Worm (Caenorhabditis elegans) whole organism, L4 larva: ENCODE results near the gene nas-12.

ENCODE experiments used
- F26F4.8 ChIP-seq: fragments of 200-800 bp; sonication (Bioruptor generic); conservative IDR thresholded peaks from 2 replicates; pipeline ENCODE4 v1.3.6; 2022; ENCODE audit warnings: missing genetic modification characterization, missing compliant biosample characterization
- F49E8.2 ChIP-seq: sonication (generic microtip); optimal IDR thresholded peaks from 2 replicates; lab custom pipeline; 2016; ENCODE audit warnings: missing compliant biosample characterization, mild to moderate bottlenecking, missing genetic modification characterization, borderline replicate concordance
- R02D3.7 ChIP-seq: fragments of 150-350 bp; sonication (generic microtip); optimal IDR thresholded peaks from 3 replicates; lab custom pipeline; 2014; ENCODE audit warnings: missing biosample characterization, missing genetic modification characterization
- T20F7.1 ChIP-seq: fragments of 200-800 bp; sonication (Bioruptor generic); optimal IDR thresholded peaks from 2 replicates; lab custom pipeline; 2018; ENCODE audit warnings: mild to moderate bottlenecking, missing genetic modification characterization, missing compliant biosample characterization
- T26A8.4 ChIP-seq: fragments of 200-800 bp; sonication (Bioruptor generic); IDR thresholded peaks from 2 replicates; pipeline ENCODE4 v1.3.6; 2022; ENCODE audit warnings: missing genetic modification characterization, missing compliant biosample characterization
- Y48G9A.11 ChIP-seq: fragments of 200-800 bp; sonication (Bioruptor generic); IDR thresholded peaks from 2 replicates; pipeline ENCODE4 v1.3.6; 2022; ENCODE audit warnings: missing genetic modification reagents, missing genetic modification characterization, missing compliant biosample characterization
- Y5F2A.4 ChIP-seq: fragments of 200-800 bp; sonication (Bioruptor generic); optimal IDR thresholded peaks from 2 replicates; lab custom pipeline; 2018; ENCODE audit warnings: mild to moderate bottlenecking, missing genetic modification characterization, missing compliant biosample characterization
- Y75B8A.6 ChIP-seq: fragments of 200-800 bp; sonication (Bioruptor generic); IDR thresholded peaks from 2 replicates; pipeline ENCODE4 v1.3.6; 2022; ENCODE audit warnings: missing genetic modification reagents, missing genetic modification characterization, missing compliant biosample characterization
- aha-1 ChIP-seq: fragments of 150-350 bp; peaks from one replicate; lab custom pipeline; 2014; ENCODE audit warnings: missing biosample characterization, missing genetic modification characterization
- ama-1 ChIP-seq: fragments of 150-350 bp; optimal IDR thresholded peaks from 2 replicates; lab custom pipeline; 2014; ENCODE audit warnings: inconsistent platforms, mixed read lengths
- arid-1 ChIP-seq: fragments of 200-800 bp; sonication (Bioruptor generic); conservative IDR thresholded peaks from 2 replicates; pipeline ENCODE4 v1.3.6; 2022; ENCODE audit warnings: missing genetic modification reagents, missing genetic modification characterization, missing compliant biosample characterization
- attf-4 ChIP-seq: sonication (generic microtip); optimal IDR thresholded peaks from 3 replicates; lab custom pipeline; 2017; ENCODE audit warnings: missing biosample characterization, missing genetic modification characterization
- ceh-28 ChIP-seq: fragments of 150-350 bp; optimal IDR thresholded peaks from 2 replicates; lab custom pipeline; 2014; ENCODE audit warnings: missing biosample characterization, missing genetic modification reagents, missing genetic modification characterization
- ceh-32 ChIP-seq: sonication (generic microtip); optimal IDR thresholded peaks from 2 replicates; lab custom pipeline; 2016; ENCODE audit warnings: mild to moderate bottlenecking, missing genetic modification characterization, missing compliant biosample characterization; ENCODE audit not compliant: poor library complexity
- ceh-44 ChIP-seq: fragments of 200-800 bp; sonication (Bioruptor generic); IDR thresholded peaks from 2 replicates; pipeline ENCODE4 v1.3.6; 2022; ENCODE audit warnings: missing genetic modification reagents, missing genetic modification characterization, missing compliant biosample characterization
- daf-16 ChIP-seq, 3 experiments: sonication (generic microtip); optimal IDR thresholded peaks; 2 replicates each; lab custom pipeline; 2016 to 2017; ENCODE audit warnings: missing genetic modification characterization in 3 of 3, missing genetic modification reagents in 3 of 3, mild to moderate bottlenecking in 2 of 3, missing compliant biosample characterization in 2 of 3, missing biosample characterization in 1 of 3, moderate library complexity in 1 of 3
- daf-19 ChIP-seq: fragments of 200-800 bp; sonication (Bioruptor generic); conservative IDR thresholded peaks from 2 replicates; pipeline ENCODE4 v1.3.6; 2022; ENCODE audit warnings: missing genetic modification characterization, missing compliant biosample characterization
- dpl-1 ChIP-seq: fragments of 150-350 bp; optimal IDR thresholded peaks from 2 replicates; lab custom pipeline; 2014; ENCODE audit warnings: missing biosample characterization, missing genetic modification reagents, missing genetic modification characterization
- dve-1 ChIP-seq: sonication (generic microtip); optimal IDR thresholded peaks from 2 replicates; lab custom pipeline; 2017; ENCODE audit warnings: antibody characterized with exemption, mild to moderate bottlenecking, missing genetic modification characterization, missing compliant biosample characterization; ENCODE audit not compliant: insufficient read depth
- egl-43 ChIP-seq: fragments of 200-800 bp; sonication (Bioruptor generic); IDR thresholded peaks from 2 replicates; pipeline ENCODE4 v1.3.6; 2022; ENCODE audit warnings: missing genetic modification reagents, missing genetic modification characterization, missing compliant biosample characterization
- fkh-10 ChIP-seq: fragments of 150-350 bp; optimal IDR thresholded peaks from 2 replicates; lab custom pipeline; 2014; ENCODE audit warnings: missing biosample characterization, missing genetic modification reagents, missing genetic modification characterization
- gei-8 ChIP-seq: fragments of 200-800 bp; sonication (Bioruptor generic); optimal IDR thresholded peaks from 2 replicates; lab custom pipeline; 2018; ENCODE audit warnings: mild to moderate bottlenecking, missing genetic modification characterization, missing compliant biosample characterization
- hif-1 ChIP-seq, 2 experiments: sonication (generic microtip); optimal IDR thresholded peaks; 2 replicates each; lab custom pipeline; 2016 to 2017; ENCODE audit warnings: missing compliant biosample characterization in 2 of 2, missing genetic modification characterization in 2 of 2, missing genetic modification reagents in 2 of 2, missing genotype in 2 of 2, mild to moderate bottlenecking in 1 of 2
- hlh-11 ChIP-seq: fragments of 200-800 bp; sonication (Bioruptor generic); optimal IDR thresholded peaks from 2 replicates; lab custom pipeline; 2018; ENCODE audit warnings: mild to moderate bottlenecking, missing genetic modification characterization, missing compliant biosample characterization
- lin-1 ChIP-seq: fragments of 200-800 bp; sonication (Bioruptor generic); IDR thresholded peaks from 2 replicates; pipeline ENCODE4 v1.3.6; 2022; ENCODE audit warnings: missing genetic modification reagents, missing genetic modification characterization, missing compliant biosample characterization
- lin-15B ChIP-seq: fragments of 150-350 bp; sonication (generic microtip); optimal IDR thresholded peaks from 3 replicates; lab custom pipeline; 2014; ENCODE audit warnings: missing biosample characterization, missing genetic modification characterization
- lin-38 ChIP-seq: fragments of 200-800 bp; sonication (Bioruptor generic); IDR thresholded peaks from 2 replicates; pipeline ENCODE4 v1.3.6; 2022; ENCODE audit warnings: missing genetic modification reagents, missing genetic modification characterization, missing compliant biosample characterization
- lin-39 ChIP-seq: fragments of 150-350 bp; optimal IDR thresholded peaks from 2 replicates; lab custom pipeline; 2014; ENCODE audit warnings: missing biosample characterization, missing genetic modification reagents, missing genetic modification characterization
- lir-3 ChIP-seq: sonication (generic microtip); optimal IDR thresholded peaks from 2 replicates; lab custom pipeline; 2016; ENCODE audit warnings: mild to moderate bottlenecking, missing genetic modification characterization, missing compliant biosample characterization
- madf-9 ChIP-seq: fragments of 200-800 bp; sonication (Bioruptor generic); conservative IDR thresholded peaks from 2 replicates; pipeline ENCODE4 v1.3.6; 2022; ENCODE audit warnings: missing genetic modification reagents, missing genetic modification characterization, missing compliant biosample characterization
- mdl-1 ChIP-seq, 2 experiments: fragments of 150-350 bp in 1 of 2; sonication (generic microtip) in 1 of 2; optimal IDR thresholded peaks; 2 replicates each; lab custom pipeline; 2014 to 2017; ENCODE audit warnings: missing biosample characterization in 2 of 2, missing genetic modification characterization in 2 of 2
- mep-1 ChIP-seq: fragments of 150-350 bp; sonication (generic microtip); optimal IDR thresholded peaks from 3 replicates; lab custom pipeline; 2014; ENCODE audit warnings: missing biosample characterization, missing genetic modification characterization
- mes-2 ChIP-seq: sonication (generic microtip); optimal IDR thresholded peaks from 2 replicates; lab custom pipeline; 2016; ENCODE audit warnings: missing genotype, mild to moderate bottlenecking, missing genetic modification characterization, missing compliant biosample characterization; ENCODE audit not compliant: poor library complexity, severe bottlenecking
- mxl-2 ChIP-seq: fragments of 200-800 bp; sonication (Bioruptor generic); conservative IDR thresholded peaks from 2 replicates; pipeline ENCODE4 v1.3.6; 2022; ENCODE audit warnings: missing genetic modification reagents, missing genetic modification characterization, missing compliant biosample characterization
- nhr-102 ChIP-seq: sonication (generic microtip); optimal IDR thresholded peaks from 2 replicates; lab custom pipeline; 2016; ENCODE audit warnings: mild to moderate bottlenecking, missing genetic modification characterization, moderate library complexity, missing compliant biosample characterization
- nhr-11 ChIP-seq: fragments of 150-350 bp; optimal IDR thresholded peaks from 2 replicates; lab custom pipeline; 2014; ENCODE audit warnings: missing biosample characterization, missing genetic modification characterization
- nhr-111 ChIP-seq: fragments of 200-800 bp; sonication (Bioruptor generic); optimal IDR thresholded peaks from 2 replicates; lab custom pipeline; 2018; ENCODE audit warnings: mild to moderate bottlenecking, missing genetic modification characterization, missing compliant biosample characterization
- nhr-28 ChIP-seq: fragments of 150-350 bp; optimal IDR thresholded peaks from 2 replicates; lab custom pipeline; 2014; ENCODE audit warnings: missing biosample characterization, missing genetic modification characterization
- nhr-48 ChIP-seq: sonication (generic microtip); optimal IDR thresholded peaks from 2 replicates; lab custom pipeline; 2016; ENCODE audit warnings: mild to moderate bottlenecking, missing genetic modification characterization, missing compliant biosample characterization
- nhr-6 ChIP-seq: fragments of 150-350 bp; optimal IDR thresholded peaks from 2 replicates; lab custom pipeline; 2014; ENCODE audit warnings: missing biosample characterization, missing genetic modification characterization
- nhr-77 ChIP-seq: fragments of 150-350 bp; optimal IDR thresholded peaks from 2 replicates; lab custom pipeline; 2014; ENCODE audit warnings: missing biosample characterization, missing genetic modification characterization
- pqm-1 ChIP-seq: sonication (generic microtip); optimal IDR thresholded peaks from 2 replicates; lab custom pipeline; 2017; ENCODE audit warnings: missing biosample characterization, missing genetic modification characterization
- spr-1 ChIP-seq: sonication (generic microtip); optimal IDR thresholded peaks from 2 replicates; lab custom pipeline; 2016; ENCODE audit warnings: mild to moderate bottlenecking, missing genetic modification characterization, missing compliant biosample characterization
- spr-3 ChIP-seq: fragments of 200-800 bp; sonication (Bioruptor generic); optimal IDR thresholded peaks from 2 replicates; lab custom pipeline; 2018; ENCODE audit warnings: mild to moderate bottlenecking, missing genetic modification characterization, missing compliant biosample characterization
- tra-1 ChIP-seq: fragments of 200-800 bp; sonication (Bioruptor generic); IDR thresholded peaks from 2 replicates; pipeline ENCODE4 v1.3.6; 2022; ENCODE audit warnings: missing genetic modification reagents, missing genetic modification characterization, missing compliant biosample characterization
- zfp-2 ChIP-seq: sonication (generic microtip); optimal IDR thresholded peaks from 2 replicates; lab custom pipeline; 2016; ENCODE audit warnings: mild to moderate bottlenecking, missing genetic modification characterization, missing compliant biosample characterization
- zfp-3 ChIP-seq: fragments of 200-800 bp; sonication (Bioruptor generic); conservative IDR thresholded peaks from 2 replicates; pipeline ENCODE4 v1.3.6; 2022; ENCODE audit warnings: missing genetic modification reagents, missing genetic modification characterization, missing compliant biosample characterization
- ztf-7 ChIP-seq: fragments of 150-350 bp; optimal IDR thresholded peaks from 2 replicates; lab custom pipeline; 2014; ENCODE audit warnings: missing biosample characterization, missing genetic modification characterization

The nas-12 gene

ce11 chrIV:10243276-10243675 is 19.5 kb downstream of the nas-12 start, which contains the start of gene tkt-1 (continued):
- TF ChIP-seq zfp-3 (GFP tag; lab: Robert Waterston, UW) (no peak), daf-16 (GFP tag; optimal IDR thresholded peaks at IDR 0.05; lab: Kevin White, UChicago) (no peak), daf-16 (tag; optimal IDR thresholded peaks at IDR 0.05; lab: Kevin White, UChicago) (peak; percentile 94), lin-38 (peak; percentile 23), pqm-1 (tag; lab: Kevin White, UChicago) (peak; percentile 71), lin-39 (tag; lab: Kevin White, UChicago) (no peak), madf-9 (GFP tag; lab: Robert Waterston, UW) (no peak), tra-1 (GFP tag; lab: Robert Waterston, UW) (0 out of 2 replicates have a peak, but pooled peaks have one; percentile 18), mep-1 (tag; lab: Kevin White, UChicago) (peak; percentile 2), ceh-32 (tag; lab: Kevin White, UChicago) (no peak), R02D3.7 (tag; lab: Kevin White, UChicago) (no peak), nhr-6 (tag; lab: Kevin White, UChicago) (no peak), F49E8.2 (tag; lab: Kevin White, UChicago) (no peak), nhr-77 (tag; lab: Kevin White, UChicago) (peak; percentile 25), ceh-28 (tag; lab: Kevin White, UChicago) (no peak), gei-8 (GFP tag; lab: Kevin White, UChicago) (no peak), F26F4.8 (GFP tag; lab: Robert Waterston, UW) (no peak), lir-3 (no peak), ztf-7 (tag; lab: Kevin White, UChicago) (no peak), nhr-11 (tag; lab: Kevin White, UChicago) (no peak), ceh-44 (GFP tag; lab: Robert Waterston, UW) (no peak), lin-1 (no peak), daf-19 (no peak), nhr-111 (GFP tag; lab: Kevin White, UChicago) (no peak), hif-1 (tag; optimal IDR thresholded peaks at IDR 0.05; lab: Kevin White, UChicago) (no peak), spr-3 (GFP tag; lab: Kevin White, UChicago) (no peak), spr-1 (tag; lab: Kevin White, UChicago) (no peak), fkh-10 (GFP tag; lab: Kevin White, UChicago) (no peak), ama-1 (lab: Kevin White, UChicago) (no peak), T26A8.4 (GFP tag; lab: Robert Waterston, UW) (no peak)

ce11 chrIV:10245666-10246210 is 21.9 kb downstream of the nas-12 start, which contains the start of gene F01G10.10:
Gene F01G10.10, plus strand, starts transcription at chrIV:10246160.
- TF ChIP-seq Y75B8A.6 (GFP tag; lab: Robert Waterston, UW) (peak; percentile 3; the same call in 1 of the 2 replicates), T26A8.4 (GFP tag; lab: Robert Waterston, UW) (peak; percentile 36; the same call in 1 of the 2 replicates), daf-16 (GFP tag; optimal IDR thresholded peaks at IDR 0.05; lab: Kevin White, UChicago) (no peak), daf-16 (tag; optimal IDR thresholded peaks at IDR 0.05; lab: Kevin White, UChicago) (peak; percentile 12), lin-38 (peak; percentile 48), attf-4 (tag; lab: Kevin White, UChicago) (no peak), mdl-1 (tag; optimal IDR thresholded peaks at IDR 0.05; lab: Kevin White, UChicago) (peak in 1 of 2 experiments; percentile 16), T20F7.1 (GFP tag; lab: Kevin White, UChicago) (peak; percentile 40), mes-2 (tag; lab: Kevin White, UChicago) (peak; percentile 33), nhr-48 (tag; lab: Kevin White, UChicago) (no peak), Y5F2A.4 (GFP tag; lab: Kevin White, UChicago) (no peak), hlh-11 (tag; lab: Kevin White, UChicago) (peak; percentile 9), nhr-28 (peak; percentile 13), nhr-111 (GFP tag; lab: Kevin White, UChicago) (peak; percentile 13), zfp-3 (GFP tag; lab: Robert Waterston, UW) (peak; percentile 85; the same call in 1 of the 2 replicates), zfp-2 (tag; lab: Kevin White, UChicago) (no peak), lin-15B (no peak), Y48G9A.11 (GFP tag; lab: Robert Waterston, UW) (0 out of 2 replicates have a peak, but pooled peaks have one; percentile 35), arid-1 (GFP tag; lab: Robert Waterston, UW) (0 out of 2 replicates have a peak, but pooled peaks have one; percentile 60), mxl-2 (GFP tag; lab: Robert Waterston, UW) (no peak), ama-1 (lab: Kevin White, UChicago) (peak; percentile 59), aha-1 (tag; lab: Kevin White, UChicago) (peak; percentile 2), egl-43 (GFP tag; lab: Robert Waterston, UW) (peak; percentile 42; the same call in 1 of the 2 replicates), dpl-1 (peak; percentile 5), nhr-102 (tag; lab: Kevin White, UChicago) (peak; percentile 25), dve-1 (peak; percentile 6)
